Worm (Caenorhabditis elegans) whole organism, L4 larva: ENCODE data around the gene C53A5.17.

ENCODE experiments used
- F10B5.3 ChIP-seq: sonication (generic microtip); optimal IDR thresholded peaks from 2 replicates; lab custom pipeline; 2016; ENCODE audit warnings: mild to moderate bottlenecking, missing genetic modification characterization, missing compliant biosample characterization
- F37D6.2 ChIP-seq: sonication (generic microtip); optimal IDR thresholded peaks from 2 replicates; lab custom pipeline; 2016; ENCODE audit warnings: mild to moderate bottlenecking, missing genetic modification characterization, missing compliant biosample characterization
- F44E2.7 ChIP-seq: fragments of 200-800 bp; sonication (Bioruptor generic); IDR thresholded peaks from 2 replicates; pipeline ENCODE4 v2.1.2; 2022; ENCODE audit warnings: missing genetic modification characterization, missing compliant biosample characterization
- Y5F2A.4 ChIP-seq: fragments of 200-800 bp; sonication (Bioruptor generic); optimal IDR thresholded peaks from 2 replicates; lab custom pipeline; 2018; ENCODE audit warnings: mild to moderate bottlenecking, missing genetic modification characterization, missing compliant biosample characterization
- aha-1 ChIP-seq: fragments of 150-350 bp; peaks from one replicate; lab custom pipeline; 2014; ENCODE audit warnings: missing biosample characterization, missing genetic modification characterization
- ama-1 ChIP-seq: fragments of 150-350 bp; optimal IDR thresholded peaks from 2 replicates; lab custom pipeline; 2014; ENCODE audit warnings: inconsistent platforms, mixed read lengths
- ces-1 ChIP-seq: fragments of 150-350 bp; sonication (generic microtip); optimal IDR thresholded peaks from 4 replicates; lab custom pipeline; 2014; ENCODE audit warnings: missing biosample characterization, missing genetic modification reagents, missing genetic modification characterization
- daf-16 ChIP-seq, 3 experiments: sonication (generic microtip); optimal IDR thresholded peaks; 2 replicates each; lab custom pipeline; 2016 to 2017; ENCODE audit warnings: missing genetic modification characterization in 3 of 3, missing genetic modification reagents in 3 of 3, mild to moderate bottlenecking in 2 of 3, missing compliant biosample characterization in 2 of 3, missing biosample characterization in 1 of 3, moderate library complexity in 1 of 3
- dmd-6 ChIP-seq: fragments of 200-800 bp; sonication (Bioruptor generic); IDR thresholded peaks from 2 replicates; pipeline ENCODE4 v1.3.6; 2022; ENCODE audit warnings: missing genetic modification reagents, missing genetic modification characterization, missing compliant biosample characterization
- dve-1 ChIP-seq: sonication (generic microtip); optimal IDR thresholded peaks from 2 replicates; lab custom pipeline; 2017; ENCODE audit warnings: antibody characterized with exemption, mild to moderate bottlenecking, missing genetic modification characterization, missing compliant biosample characterization; ENCODE audit not compliant: insufficient read depth
- egl-43 ChIP-seq: fragments of 200-800 bp; sonication (Bioruptor generic); IDR thresholded peaks from 2 replicates; pipeline ENCODE4 v1.3.6; 2022; ENCODE audit warnings: missing genetic modification reagents, missing genetic modification characterization, missing compliant biosample characterization
- fkh-10 ChIP-seq: fragments of 150-350 bp; optimal IDR thresholded peaks from 2 replicates; lab custom pipeline; 2014; ENCODE audit warnings: missing biosample characterization, missing genetic modification reagents, missing genetic modification characterization
- hlh-11 ChIP-seq: fragments of 200-800 bp; sonication (Bioruptor generic); optimal IDR thresholded peaks from 2 replicates; lab custom pipeline; 2018; ENCODE audit warnings: mild to moderate bottlenecking, missing genetic modification characterization, missing compliant biosample characterization
- hlh-30 ChIP-seq: sonication (generic microtip); optimal IDR thresholded peaks from 2 replicates; lab custom pipeline; 2017; ENCODE audit warnings: antibody characterized with exemption, mild to moderate bottlenecking, missing genetic modification characterization, missing compliant biosample characterization; ENCODE audit not compliant: insufficient read depth
- hmg-1.1 ChIP-seq: fragments of 200-800 bp; sonication (Bioruptor generic); IDR thresholded peaks from 2 replicates; pipeline ENCODE4 v1.3.6; 2022; ENCODE audit warnings: missing genetic modification reagents, missing genetic modification characterization, missing compliant biosample characterization
- lin-15B ChIP-seq: fragments of 150-350 bp; sonication (generic microtip); optimal IDR thresholded peaks from 3 replicates; lab custom pipeline; 2014; ENCODE audit warnings: missing biosample characterization, missing genetic modification characterization
- lin-39 ChIP-seq: fragments of 150-350 bp; optimal IDR thresholded peaks from 2 replicates; lab custom pipeline; 2014; ENCODE audit warnings: missing biosample characterization, missing genetic modification reagents, missing genetic modification characterization
- madf-9 ChIP-seq: fragments of 200-800 bp; sonication (Bioruptor generic); conservative IDR thresholded peaks from 2 replicates; pipeline ENCODE4 v1.3.6; 2022; ENCODE audit warnings: missing genetic modification reagents, missing genetic modification characterization, missing compliant biosample characterization
- mdl-1 ChIP-seq, 2 experiments: fragments of 150-350 bp in 1 of 2; sonication (generic microtip) in 1 of 2; optimal IDR thresholded peaks; 2 replicates each; lab custom pipeline; 2014 to 2017; ENCODE audit warnings: missing biosample characterization in 2 of 2, missing genetic modification characterization in 2 of 2
- mep-1 ChIP-seq: fragments of 150-350 bp; sonication (generic microtip); optimal IDR thresholded peaks from 3 replicates; lab custom pipeline; 2014; ENCODE audit warnings: missing biosample characterization, missing genetic modification characterization
- mes-2 ChIP-seq: sonication (generic microtip); optimal IDR thresholded peaks from 2 replicates; lab custom pipeline; 2016; ENCODE audit warnings: missing genotype, mild to moderate bottlenecking, missing genetic modification characterization, missing compliant biosample characterization; ENCODE audit not compliant: poor library complexity, severe bottlenecking
- mxl-2 ChIP-seq: fragments of 200-800 bp; sonication (Bioruptor generic); conservative IDR thresholded peaks from 2 replicates; pipeline ENCODE4 v1.3.6; 2022; ENCODE audit warnings: missing genetic modification reagents, missing genetic modification characterization, missing compliant biosample characterization
- mxl-3 ChIP-seq: fragments of 200-800 bp; sonication (Bioruptor generic); optimal IDR thresholded peaks from 2 replicates; lab custom pipeline; 2018; ENCODE audit warnings: mild to moderate bottlenecking, missing genetic modification characterization, missing compliant biosample characterization
- nhr-237 ChIP-seq: sonication (generic microtip); optimal IDR thresholded peaks from 2 replicates; lab custom pipeline; 2017; ENCODE audit warnings: missing biosample characterization, missing genetic modification characterization
- nhr-28 ChIP-seq: fragments of 150-350 bp; optimal IDR thresholded peaks from 2 replicates; lab custom pipeline; 2014; ENCODE audit warnings: missing biosample characterization, missing genetic modification characterization
- nhr-6 ChIP-seq: fragments of 150-350 bp; optimal IDR thresholded peaks from 2 replicates; lab custom pipeline; 2014; ENCODE audit warnings: missing biosample characterization, missing genetic modification characterization
- nhr-76 ChIP-seq: fragments of 150-350 bp; optimal IDR thresholded peaks from 2 replicates; lab custom pipeline; 2014; ENCODE audit warnings: missing biosample characterization, missing genetic modification characterization
- nhr-77 ChIP-seq: fragments of 150-350 bp; optimal IDR thresholded peaks from 2 replicates; lab custom pipeline; 2014; ENCODE audit warnings: missing biosample characterization, missing genetic modification characterization
- pqm-1 ChIP-seq: sonication (generic microtip); optimal IDR thresholded peaks from 2 replicates; lab custom pipeline; 2017; ENCODE audit warnings: missing biosample characterization, missing genetic modification characterization
- skn-1 ChIP-seq: fragments of 150-350 bp; optimal IDR thresholded peaks from 2 replicates; lab custom pipeline; 2014; ENCODE audit warnings: missing biosample characterization, missing genetic modification characterization
- tra-1 ChIP-seq: fragments of 200-800 bp; sonication (Bioruptor generic); IDR thresholded peaks from 2 replicates; pipeline ENCODE4 v1.3.6; 2022; ENCODE audit warnings: missing genetic modification reagents, missing genetic modification characterization, missing compliant biosample characterization
- unc-130 ChIP-seq: sonication (generic microtip); optimal IDR thresholded peaks from 2 replicates; lab custom pipeline; 2016; ENCODE audit warnings: missing genetic modification reagents, missing genetic modification characterization, missing compliant biosample characterization
- unc-62 ChIP-seq, 3 experiments: fragments of 150-350 bp in 1 of 3; sonication (generic microtip); optimal IDR thresholded peaks in 2 of 3; peaks in 1 of 3; 1 replicate in 1 of 3; 2 replicates in 2 of 3; lab custom pipeline; 2014 to 2017; ENCODE audit warnings: missing biosample characterization in 3 of 3, missing genetic modification characterization in 3 of 3, missing genetic modification reagents in 3 of 3, missing genotype in 1 of 3
- vab-7 ChIP-seq: fragments of 200-800 bp; sonication (Bioruptor generic); IDR thresholded peaks from 2 replicates; pipeline ENCODE4 v1.3.6; 2022; ENCODE audit warnings: missing genetic modification reagents, missing genetic modification characterization, missing compliant biosample characterization

The C53A5.17 gene

DNA sequence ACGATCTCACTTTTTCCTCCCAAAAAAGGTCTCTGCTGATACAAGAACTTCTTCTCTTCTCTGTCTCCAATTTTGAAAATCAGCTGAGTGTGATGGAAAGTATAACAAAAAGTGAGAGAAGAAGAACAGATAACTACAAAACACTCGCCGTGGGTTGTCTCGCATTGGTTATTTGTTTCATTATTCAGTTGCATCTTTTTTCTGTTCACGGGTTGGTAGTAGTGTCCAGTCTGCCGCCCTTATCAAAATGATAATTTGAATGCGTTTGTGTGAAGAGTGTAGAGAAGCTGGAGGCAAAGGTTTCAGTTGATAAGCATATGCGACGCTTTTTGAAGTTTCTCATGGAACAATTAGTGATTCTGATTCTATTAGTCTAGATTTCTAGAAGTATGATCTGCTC lies 17.8 kb downstream of the C53A5.17 start:
- TF ChIP-seq nhr-28 (tag; lab: Kevin White, UChicago) (peak; percentile 96), madf-9 (GFP tag; lab: Robert Waterston, UW) (no peak), tra-1 (GFP tag; lab: Robert Waterston, UW) (0 out of 2 replicates have a peak, but pooled peaks have one; percentile 22), mep-1 (tag; lab: Kevin White, UChicago) (peak; percentile 30), unc-62 (GFP tag; optimal IDR thresholded peaks at IDR 0.05 in 1 of 2; lab: Kevin White, UChicago) (no peak), unc-62 (tag; optimal IDR thresholded peaks at IDR 0.05; lab: Kevin White, UChicago) (no peak), mdl-1 (tag; optimal IDR thresholded peaks at IDR 0.05; lab: Kevin White, UChicago) (peak in 1 of 2 experiments; percentile 38), lin-15B (tag; lab: Kevin White, UChicago) (no peak), nhr-77 (tag; lab: Kevin White, UChicago) (peak; percentile 68), hlh-11 (tag; lab: Kevin White, UChicago) (peak; percentile 75), nhr-6 (tag; lab: Kevin White, UChicago) (peak; percentile 76), F37D6.2 (no peak), mes-2 (tag; lab: Kevin White, UChicago) (peak; percentile 11), mxl-3 (GFP tag; lab: Kevin White, UChicago) (peak; percentile 1), hlh-30 (tag; lab: Kevin White, UChicago) (peak; percentile 44), dmd-6 (GFP tag; lab: Robert Waterston, UW) (peak; percentile 50; the same call in 1 of the 2 replicates), vab-7 (GFP tag; lab: Robert Waterston, UW) (no peak), lin-39 (no peak), pqm-1 (tag; lab: Kevin White, UChicago) (peak; percentile 95), daf-16 (GFP tag; optimal IDR thresholded peaks at IDR 0.05; lab: Kevin White, UChicago) (no peak), daf-16 (tag; optimal IDR thresholded peaks at IDR 0.05; lab: Kevin White, UChicago) (peak; percentile 78), dve-1 (tag; lab: Kevin White, UChicago) (peak; percentile 51), aha-1 (tag; lab: Kevin White, UChicago) (peak; percentile 94)

DNA sequence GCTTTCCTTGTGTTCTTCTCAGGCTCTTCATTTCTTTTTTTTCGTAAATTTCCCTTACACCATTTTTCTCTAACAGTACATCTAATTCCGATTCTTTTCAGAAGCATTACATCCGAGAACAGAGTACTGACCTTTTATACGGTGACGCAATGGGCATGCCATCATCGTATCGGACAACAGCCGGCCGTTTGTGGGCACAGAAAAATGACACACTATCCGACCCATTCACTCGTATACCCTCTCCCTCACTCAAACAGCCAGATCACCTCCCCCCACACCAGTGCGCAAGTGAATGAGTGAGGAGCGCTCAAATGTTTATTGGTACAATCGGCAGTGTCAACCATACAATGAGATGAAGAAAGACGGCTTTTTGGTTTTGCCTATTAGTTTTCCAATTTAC lies 19.8 kb downstream of the C53A5.17 start, which contains the start of gene R02D5.24:
R02D5.24 (plus strand) TSS at position 205 of the 400 bp plus-strand sequence.
- TF ChIP-seq skn-1 (tag; lab: Kevin White, UChicago): no peak
- peak; percentile 64 for TF ChIP-seq aha-1 (tag; lab: Kevin White, UChicago)
- TF ChIP-seq nhr-6 (tag; lab: Kevin White, UChicago): peak; percentile 63
- TF ChIP-seq, all 104 proteins: peak for 2

DNA sequence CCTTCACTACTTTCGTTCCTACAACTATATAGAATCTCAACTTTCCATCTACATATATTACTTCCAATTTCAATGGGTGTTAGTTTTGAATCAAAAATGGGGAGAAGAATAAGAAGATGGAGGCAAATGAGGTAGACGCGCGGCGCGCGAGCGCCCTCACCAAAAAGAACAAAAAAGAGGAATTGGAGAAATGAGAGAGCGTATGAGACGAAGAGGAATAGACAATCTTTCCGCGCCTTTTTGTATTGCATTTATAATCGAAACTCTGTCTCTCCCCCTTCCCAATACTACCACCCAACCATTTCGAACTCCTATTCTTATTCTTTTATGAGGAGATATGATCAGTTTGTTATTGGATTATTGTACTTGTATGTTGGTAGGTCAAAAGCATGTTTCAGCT lies 20.3 kb downstream of the C53A5.17 start:
- TF ChIP-seq mxl-2 (GFP tag; lab: Robert Waterston, UW): no peak
- no peak for TF ChIP-seq fkh-10 (GFP tag; lab: Kevin White, UChicago)
- peak; percentile 20 for TF ChIP-seq nhr-28 (tag; lab: Kevin White, UChicago)
- no peak for TF ChIP-seq F10B5.3 (tag; lab: Kevin White, UChicago)
- no peak for TF ChIP-seq nhr-76 (tag; lab: Kevin White, UChicago)
- no peak for TF ChIP-seq ama-1 (lab: Kevin White, UChicago)
- TF ChIP-seq ces-1 (GFP tag; lab: Kevin White, UChicago): no peak
- TF ChIP-seq nhr-6 (tag; lab: Kevin White, UChicago): peak; percentile 33
- TF ChIP-seq Y5F2A.4 (GFP tag; lab: Kevin White, UChicago): no peak
- TF ChIP-seq F44E2.7 (GFP tag; lab: Robert Waterston, UW): no peak
- TF ChIP-seq daf-16 (GFP tag; optimal IDR thresholded peaks at IDR 0.05; lab: Kevin White, UChicago): no peak
- TF ChIP-seq daf-16 (tag; optimal IDR thresholded peaks at IDR 0.05; lab: Kevin White, UChicago): no peak
- TF ChIP-seq mes-2 (tag; lab: Kevin White, UChicago): peak; percentile 23
- TF ChIP-seq mep-1 (tag; lab: Kevin White, UChicago): peak; percentile 24

DNA sequence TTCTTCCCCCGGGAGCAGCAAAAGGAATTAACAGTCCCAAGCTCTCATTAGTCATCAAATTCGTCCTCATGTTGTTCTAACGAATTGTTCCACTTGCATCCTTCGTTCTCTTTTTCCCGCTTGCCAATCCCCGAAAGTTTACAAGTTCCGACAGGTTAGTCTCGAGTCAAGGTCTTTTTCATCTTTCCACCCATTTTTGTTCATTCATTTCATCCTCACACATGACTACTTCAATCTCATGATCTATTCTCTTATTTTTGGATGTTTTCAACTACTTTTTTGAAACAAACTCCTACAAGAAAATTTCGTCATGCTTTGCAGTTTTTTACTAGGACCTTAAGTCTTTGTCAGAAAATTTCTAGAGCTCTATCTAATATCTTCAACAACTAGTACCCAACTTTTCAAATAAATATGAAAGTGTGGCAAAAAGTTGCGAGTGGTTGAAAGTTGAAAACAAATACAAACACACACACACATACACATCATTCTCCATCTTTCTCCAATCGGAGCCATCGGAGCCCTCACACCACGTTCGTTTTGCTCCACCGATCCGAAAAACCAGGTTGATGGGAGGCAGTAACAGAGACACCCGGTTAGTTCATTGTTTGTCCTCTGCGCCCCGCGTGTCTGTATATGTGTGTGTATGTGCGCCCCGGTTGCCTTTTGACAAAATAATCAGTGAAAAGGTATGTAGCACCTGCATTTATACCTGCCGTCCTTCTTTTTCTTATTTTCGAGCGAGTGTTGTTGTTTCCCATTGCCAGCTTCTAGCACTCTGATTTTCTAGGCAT lies 21.6 kb downstream of the C53A5.17 start:
- TF ChIP-seq nhr-237 (tag; lab: Kevin White, UChicago): no peak
- TF ChIP-seq hlh-30 (tag; lab: Kevin White, UChicago): peak; percentile 48
- TF ChIP-seq hmg-1.1 (GFP tag; lab: Robert Waterston, UW): 0 out of 2 replicates have a peak, but pooled peaks have one; percentile 32
- TF ChIP-seq hlh-11 (tag; lab: Kevin White, UChicago): peak; percentile 11
- no peak for TF ChIP-seq daf-16 (GFP tag; optimal IDR thresholded peaks at IDR 0.05; lab: Kevin White, UChicago)
- peak; percentile 32 for TF ChIP-seq daf-16 (tag; optimal IDR thresholded peaks at IDR 0.05; lab: Kevin White, UChicago)
- peak; percentile 30; the same call in 1 of the 2 replicates for TF ChIP-seq egl-43
- TF ChIP-seq unc-130 (GFP tag; lab: Kevin White, UChicago): no peak
- peak; percentile 38 for TF ChIP-seq nhr-28 (tag; lab: Kevin White, UChicago)
